ENCODE assay signal across 2 fruit fly cellular contexts in genomic region chr3R:11856295-11856694, dm6.
TF ChIP-seq lines count a peak whose summit lies in the region.

No protein-coding gene starts in this region.

- no peak for TF ChIP-seq CTCF in whole organism, embryonic (GFP tag; optimal IDR thresholded peaks at IDR 0.05; lab: Kevin White, UChicago)

TF ChIP-seq in whole organism, embryonic, 481 proteins besides CTCF, POLR2A, EP300 and RAD21:
- no peak for TF ChIP-seq jigr1 (GFP tag; IDR thresholded peaks at IDR 0.05; lab: Robert Waterston, UW)
- no peak for TF ChIP-seq CG12769 (tag; optimal IDR thresholded peaks at IDR 0.05; lab: Kevin White, UChicago)
- TF ChIP-seq luna (GFP tag; optimal IDR thresholded peaks at IDR 0.05; lab: Kevin White, UChicago): no peak
- no peak for TF ChIP-seq ERR (GFP tag; optimal IDR thresholded peaks at IDR 0.05; lab: Kevin White, UChicago)
- 0 out of 2 replicates have a peak, but pooled peaks have one; percentile 24 for TF ChIP-seq Rfx (GFP tag; IDR thresholded peaks at IDR 0.05; lab: Robert Waterston, UW)
- peak; percentile 19 for TF ChIP-seq abd-A (tag; optimal IDR thresholded peaks at IDR 0.05; lab: Kevin White, UChicago)
- no peak for TF ChIP-seq cas (GFP tag; IDR thresholded peaks at IDR 0.05; lab: Robert Waterston, UW)
- no peak for TF ChIP-seq Ssrp (tag; optimal IDR thresholded peaks at IDR 0.05; lab: Kevin White, UChicago)
- no peak for TF ChIP-seq Atf6 (GFP tag; IDR thresholded peaks at IDR 0.05; lab: Robert Waterston, UW)
- no peak for TF ChIP-seq CG8089 (GFP tag; optimal IDR thresholded peaks at IDR 0.05; lab: Kevin White, UChicago)
- TF ChIP-seq Blimp-1 (GFP tag; optimal IDR thresholded peaks at IDR 0.05; lab: Kevin White, UChicago): peak; percentile 69
- no peak for TF ChIP-seq Dll (GFP tag; IDR thresholded peaks at IDR 0.05; lab: Robert Waterston, UW; ENCODE audit: partially characterized antibody)
- TF ChIP-seq CG7745 (tag; optimal IDR thresholded peaks at IDR 0.05; lab: Kevin White, UChicago): no peak
- no peak for TF ChIP-seq CG31224 (GFP tag; IDR thresholded peaks at IDR 0.05; lab: Robert Waterston, UW)
- TF ChIP-seq CG1602 (GFP tag; optimal IDR thresholded peaks at IDR 0.05; lab: Kevin White, UChicago): no peak
- no peak for TF ChIP-seq CG2678 (tag; optimal IDR thresholded peaks at IDR 0.05; lab: Kevin White, UChicago)
- no peak for TF ChIP-seq trh (GFP tag; optimal IDR thresholded peaks at IDR 0.05; lab: Kevin White, UChicago)
- no peak for TF ChIP-seq Bdp1 (GFP tag; optimal IDR thresholded peaks at IDR 0.05; lab: Kevin White, UChicago)
- TF ChIP-seq esg (GFP tag; conservative IDR thresholded peaks at IDR 0.05; lab: Robert Waterston, UW): no peak
- no peak for TF ChIP-seq CG12071 (GFP tag; optimal IDR thresholded peaks at IDR 0.05; lab: Kevin White, UChicago)
- no peak for TF ChIP-seq CG2199 (GFP tag; IDR thresholded peaks at IDR 0.05; lab: Robert Waterston, UW)
- TF ChIP-seq Deaf1 (tag; optimal IDR thresholded peaks at IDR 0.05; lab: Kevin White, UChicago): peak; percentile 39
- TF ChIP-seq amos (GFP tag; IDR thresholded peaks at IDR 0.05; lab: Robert Waterston, UW; ENCODE audit: partially characterized antibody): no peak
- peak; percentile 28 for TF ChIP-seq CG1832 (GFP tag; optimal IDR thresholded peaks at IDR 0.05; lab: Kevin White, UChicago)
- TF ChIP-seq CG34422 (GFP tag; IDR thresholded peaks at IDR 0.05; lab: Robert Waterston, UW): no peak
- TF ChIP-seq CG11093 (GFP tag; IDR thresholded peaks at IDR 0.05; lab: Robert Waterston, UW): no peak
- TF ChIP-seq tgo (GFP tag; IDR thresholded peaks at IDR 0.05; lab: Robert Waterston, UW): no peak
- no peak for TF ChIP-seq CG17328 (GFP tag; IDR thresholded peaks at IDR 0.05; lab: Robert Waterston, UW)
- TF ChIP-seq CG6272 (GFP tag; IDR thresholded peaks at IDR 0.05; lab: Robert Waterston, UW): no peak
- no peak for TF ChIP-seq CG13287 (GFP tag; IDR thresholded peaks at IDR 0.05; lab: Robert Waterston, UW; ENCODE audit: partially characterized antibody)

TF ChIP-seq in whole organism, prepupa, 60 proteins besides CTCF, POLR2A, EP300 and RAD21:
- TF ChIP-seq Eip75B (GFP tag; optimal IDR thresholded peaks at IDR 0.05; lab: Kevin White, UChicago) (no peak), CG6163 (GFP tag; IDR thresholded peaks at IDR 0.05; lab: Robert Waterston, UW) (0 out of 3 replicates have a peak, but pooled peaks have one; percentile 13), Blimp-1 (GFP tag; optimal IDR thresholded peaks at IDR 0.05; lab: Kevin White, UChicago) (peak; percentile 58), Eip78C (GFP tag; lab: Kevin White, UChicago) (peak; percentile 41), CG6792 (GFP tag; optimal IDR thresholded peaks at IDR 0.05; lab: Kevin White, UChicago) (no peak)

Comparison
In these comparisons a context has a peak if more than half of its experiments do, and no peak if none do; other contexts are left out.
1. Of the 7 proteins assayed by ChIP-seq in both whole organism, embryonic and whole organism, prepupa: peak only in whole organism, embryonic: none; only in whole organism, prepupa: none; in both: Blimp-1; in neither: 6.